Fruit fly (Drosophila melanogaster): Measurements from ENCODE around the gene AP-1gamma.
A peak's percentile ranks its signal among the peaks of the same experiment; 100 is the strongest.

AP-1gamma gene

DNA sequence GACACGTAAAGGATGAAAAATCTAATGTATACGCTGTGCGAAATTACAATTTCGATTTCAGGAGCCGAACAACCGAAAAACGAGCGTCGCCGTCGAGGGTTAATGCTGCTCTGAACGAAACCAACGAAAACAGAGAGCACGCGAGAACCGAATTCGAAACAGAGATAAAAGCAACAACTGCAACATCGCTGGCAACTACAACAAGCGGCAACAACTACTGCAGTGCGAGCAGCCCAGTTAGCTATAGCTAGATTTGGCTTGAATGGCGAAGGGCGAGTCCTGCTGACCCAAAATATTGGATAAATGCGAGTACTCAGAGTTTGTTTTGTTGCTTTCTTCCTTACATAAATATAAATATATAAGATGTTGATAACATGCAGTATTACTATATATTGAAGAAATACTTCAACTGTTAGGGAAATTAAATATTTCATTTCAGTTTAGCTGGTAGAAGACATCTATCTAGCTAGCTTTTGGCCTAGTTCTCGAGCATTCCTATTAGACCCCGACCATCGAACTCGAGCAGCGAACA lies 26.5 kb downstream of the AP-1gamma start, which contains the start of gene fend (continued):
- TF ChIP-seq Hr51 (GFP tag; optimal IDR thresholded peaks at IDR 0.05) (peak; percentile 7 to 53), abd-A (tag; optimal IDR thresholded peaks at IDR 0.05) (peak; percentile 9), CG17568 (GFP tag; optimal IDR thresholded peaks at IDR 0.05) (no peak), CG10147 (GFP tag; optimal IDR thresholded peaks at IDR 0.05) (peak; percentile 43), Dek (tag; optimal IDR thresholded peaks at IDR 0.05) (no peak), CG17361 (GFP tag; IDR thresholded peaks at IDR 0.05) (peak; percentile 67; the same call in 2 of the 3 replicates), kni (GFP tag; optimal IDR thresholded peaks at IDR 0.05) (peak; percentile 98), CG8924 (tag; optimal IDR thresholded peaks at IDR 0.05) (peak; percentile 54), Nf-YC (tag; optimal IDR thresholded peaks at IDR 0.05) (peak; percentile 55), tna (GFP tag; IDR thresholded peaks at IDR 0.05; ENCODE audit: partially characterized antibody) (no peak), CG30020 (tag; optimal IDR thresholded peaks at IDR 0.05) (peak; percentile 2), ac (GFP tag; optimal IDR thresholded peaks at IDR 0.05) (no peak), Mes4 (GFP tag; optimal IDR thresholded peaks at IDR 0.05) (no peak), H2.0 (GFP tag; IDR thresholded peaks at IDR 0.05) (no peak), Tbp (GFP tag; optimal IDR thresholded peaks at IDR 0.05) (peak; percentile 90), seq (GFP tag; IDR thresholded peaks at IDR 0.05) (0 out of 2 replicates have a peak, but pooled peaks have one; percentile 10), HLH3B (GFP tag; IDR thresholded peaks at IDR 0.05) (no peak), lab (GFP tag; optimal IDR thresholded peaks at IDR 0.05) (peak; percentile 8), Oli (tag; optimal IDR thresholded peaks at IDR 0.05) (peak; percentile 24), Abd-B (GFP tag; optimal IDR thresholded peaks at IDR 0.05) (no peak), CG14710 (tag; optimal IDR thresholded peaks at IDR 0.05) (peak; percentile 47), CG18262 (tag; optimal IDR thresholded peaks at IDR 0.05) (peak; percentile 61), Med (GFP tag) (peak; percentile 63), CG4730 (GFP tag; IDR thresholded peaks at IDR 0.05) (no peak), Hmr (GFP tag; optimal IDR thresholded peaks at IDR 0.05) (peak; percentile 48), Gsc (GFP tag; IDR thresholded peaks at IDR 0.05) (no peak), so (GFP tag; IDR thresholded peaks at IDR 0.05) (no peak), sqz (GFP tag; optimal IDR thresholded peaks at IDR 0.05) (peak; percentile 32), Blimp-1 (GFP tag; optimal IDR thresholded peaks at IDR 0.05) (peak; percentile 3), CG8290 (GFP tag; optimal IDR thresholded peaks at IDR 0.05) (peak; percentile 11), CG8290 (tag; optimal IDR thresholded peaks at IDR 0.05) (no peak), lilli (GFP tag; optimal IDR thresholded peaks at IDR 0.05) (peak; percentile 10), dpn (GFP tag; optimal IDR thresholded peaks at IDR 0.05) (peak in 1 of 2 experiments; percentile 22), HHEX (GFP tag; optimal IDR thresholded peaks at IDR 0.05) (no peak), CG2120 (GFP tag; optimal IDR thresholded peaks at IDR 0.05) (peak; percentile 31), CG9437 (GFP tag; optimal IDR thresholded peaks at IDR 0.05) (no peak), CG8359 (GFP tag; optimal IDR thresholded peaks at IDR 0.05; ENCODE audit: borderline replicate concordance) (no peak), dmrt99B (tag; optimal IDR thresholded peaks at IDR 0.05) (peak; percentile 53), CG1024 (GFP tag; IDR thresholded peaks at IDR 0.05) (no peak), CG4424 (GFP tag; optimal IDR thresholded peaks at IDR 0.05) (peak; percentile 33), eyg (GFP tag; optimal IDR thresholded peaks at IDR 0.05) (no peak), CG10979 (tag; optimal IDR thresholded peaks at IDR 0.05) (peak; percentile 31), Chrac-16 (GFP tag; optimal IDR thresholded peaks at IDR 0.05) (peak; percentile 22), az2 (GFP tag; optimal IDR thresholded peaks at IDR 0.05) (peak; percentile 34), Stat92E (GFP tag; optimal IDR thresholded peaks at IDR 0.05) (peak in 1 of 3 experiments; percentile 60), CG7839 (tag; optimal IDR thresholded peaks at IDR 0.05) (peak; percentile 60), CG15269 (tag; optimal IDR thresholded peaks at IDR 0.05) (peak; percentile 57), Trl (optimal IDR thresholded peaks at IDR 0.05) (peak; percentile 5 to 43), Trl (GFP tag; optimal IDR thresholded peaks at IDR 0.05) (no peak)
